Fruit fly (Drosophila melanogaster): Measurements from ENCODE around the gene lft.
A peak's percentile ranks its signal among the peaks of the same experiment; 100 is the strongest.

The lft gene

dm6 chr2L:10321612-10322011 is 42.7 kb upstream of the lft start (continued):
- TF ChIP-seq p53 (GFP tag; optimal IDR thresholded peaks at IDR 0.05), result no peak
- peak; percentile 49 for TF ChIP-seq CG15514 (GFP tag; optimal IDR thresholded peaks at IDR 0.05)
- no peak for TF ChIP-seq br (optimal IDR thresholded peaks at IDR 0.05)
- no peak for TF ChIP-seq seq (GFP tag; IDR thresholded peaks at IDR 0.05)
- no peak for TF ChIP-seq CG33213 (GFP tag; optimal IDR thresholded peaks at IDR 0.05)
- peak; percentile 19 for TF ChIP-seq Dp (GFP tag; optimal IDR thresholded peaks at IDR 0.05)
- TF ChIP-seq Meics (GFP tag; optimal IDR thresholded peaks at IDR 0.05), result peak; percentile 4
- TF ChIP-seq ap (GFP tag; IDR thresholded peaks at IDR 0.05), result no peak
- no peak for TF ChIP-seq tgo (GFP tag; IDR thresholded peaks at IDR 0.05)
- no peak for TF ChIP-seq slou (GFP tag; optimal IDR thresholded peaks at IDR 0.05)
- no peak for TF ChIP-seq chn (GFP tag; optimal IDR thresholded peaks at IDR 0.05)
- no peak for TF ChIP-seq CG1233 (GFP tag; optimal IDR thresholded peaks at IDR 0.05)
- no peak for TF ChIP-seq Sox100B (GFP tag; optimal IDR thresholded peaks at IDR 0.05)
- TF ChIP-seq Poxn (GFP tag; IDR thresholded peaks at IDR 0.05), result no peak
- TF ChIP-seq CG1832 (GFP tag; optimal IDR thresholded peaks at IDR 0.05), result no peak
- TF ChIP-seq CG18011 (GFP tag; optimal IDR thresholded peaks at IDR 0.05), result no peak
- no peak for TF ChIP-seq grn (GFP tag; optimal IDR thresholded peaks at IDR 0.05)
- TF ChIP-seq tup (GFP tag; optimal IDR thresholded peaks at IDR 0.05), result no peak
- no peak for TF ChIP-seq CG1792 (GFP tag; optimal IDR thresholded peaks at IDR 0.05)
- TF ChIP-seq lab (GFP tag; optimal IDR thresholded peaks at IDR 0.05), result no peak
- TF ChIP-seq Sry-β (GFP tag; optimal IDR thresholded peaks at IDR 0.05), result no peak
- no peak for TF ChIP-seq CG7372 (GFP tag; IDR thresholded peaks at IDR 0.05)
- no peak for TF ChIP-seq CG1602 (GFP tag; optimal IDR thresholded peaks at IDR 0.05)
- no peak for TF ChIP-seq repo (GFP tag; optimal IDR thresholded peaks at IDR 0.05)
- no peak for TF ChIP-seq Fer3 (tag; optimal IDR thresholded peaks at IDR 0.05)
- TF ChIP-seq Adf1 (GFP tag; IDR thresholded peaks at IDR 0.05), result no peak
- no peak for TF ChIP-seq CG11456 (GFP tag; IDR thresholded peaks at IDR 0.05)
- no peak for TF ChIP-seq CG17359 (tag; optimal IDR thresholded peaks at IDR 0.05)
- TF ChIP-seq Scr (GFP tag; IDR thresholded peaks at IDR 0.05; ENCODE audit: partially characterized antibody), result no peak
- peak; percentile 13 for TF ChIP-seq CG12659 (GFP tag; optimal IDR thresholded peaks at IDR 0.05)
- peak; percentile 25; the same call in 1 of the 2 replicates for TF ChIP-seq MBD-R2 (GFP tag; IDR thresholded peaks at IDR 0.05)
- TF ChIP-seq dm (GFP tag; optimal IDR thresholded peaks at IDR 0.05), result no peak
- TF ChIP-seq hkb (optimal IDR thresholded peaks at IDR 0.05), result no peak
- TF ChIP-seq hkb (GFP tag; IDR thresholded peaks at IDR 0.05), result peak; percentile 30; the same call in 1 of the 2 replicates
- no peak for TF ChIP-seq Drgx (GFP tag; IDR thresholded peaks at IDR 0.05)
- no peak for TF ChIP-seq CG10959 (GFP tag; IDR thresholded peaks at IDR 0.05)
- no peak for TF ChIP-seq CG9817 (tag; optimal IDR thresholded peaks at IDR 0.05)
- TF ChIP-seq CG30403 (GFP tag; optimal IDR thresholded peaks at IDR 0.05), result no peak
- no peak for TF ChIP-seq Six4 (GFP tag; optimal IDR thresholded peaks at IDR 0.05)
- TF ChIP-seq pb (GFP tag; optimal IDR thresholded peaks at IDR 0.05), result no peak
- TF ChIP-seq CG14014 (GFP tag; IDR thresholded peaks at IDR 0.05), result no peak
- no peak for TF ChIP-seq CG4404 (GFP tag; IDR thresholded peaks at IDR 0.05)
- no peak for TF ChIP-seq gfzf (GFP tag; optimal IDR thresholded peaks at IDR 0.05)
- no peak for TF ChIP-seq Dip3 (GFP tag; optimal IDR thresholded peaks at IDR 0.05)
- no peak for TF ChIP-seq CG18599 (GFP tag; optimal IDR thresholded peaks at IDR 0.05)
- no peak for TF ChIP-seq pfk (GFP tag; optimal IDR thresholded peaks at IDR 0.05)
- TF ChIP-seq HLH4C (GFP tag; IDR thresholded peaks at IDR 0.05; ENCODE audit: partially characterized antibody), result no peak
- no peak for TF ChIP-seq HLHmδ (GFP tag; optimal IDR thresholded peaks at IDR 0.05)
- peak; percentile 56 for TF ChIP-seq Fer1 (GFP tag; optimal IDR thresholded peaks at IDR 0.05)
- TF ChIP-seq C15 (GFP tag; IDR thresholded peaks at IDR 0.05), result no peak
- peak; percentile 48 for TF ChIP-seq CG13296 (GFP tag; optimal IDR thresholded peaks at IDR 0.05)
- no peak for TF ChIP-seq Xbp1 (GFP tag; optimal IDR thresholded peaks at IDR 0.05)
- no peak for TF ChIP-seq Bteb2 (GFP tag; optimal IDR thresholded peaks at IDR 0.05)

Measured in whole organism, embryonic.